Fruit fly (Drosophila melanogaster): ENCODE data around the gene Mst84Da.

DNA sequence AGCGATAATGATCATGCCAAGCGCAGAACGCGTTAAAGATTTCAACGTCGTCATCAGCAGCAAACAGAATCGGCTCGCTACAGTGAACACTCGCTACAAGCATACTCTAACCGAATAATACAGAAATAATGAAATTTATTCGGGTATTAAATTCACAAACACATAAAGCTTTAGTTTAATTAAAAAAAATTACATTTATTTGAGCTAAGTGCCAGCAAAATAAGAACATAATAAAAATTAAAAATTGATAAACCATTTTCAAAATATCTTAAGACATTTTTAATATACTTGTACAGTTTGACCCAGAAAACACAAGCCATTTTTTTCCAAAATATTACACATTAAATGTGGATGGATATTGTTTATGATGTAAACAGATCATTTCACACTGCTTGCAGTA lies 39.5 kb upstream of the Mst84Da start:
- TF ChIP-seq CTCF (optimal IDR thresholded peaks at IDR 0.05) (no peak), CG8478 (optimal IDR thresholded peaks at IDR 0.05) (no peak)
